Worm (Caenorhabditis elegans) whole organism, early embryonic: ENCODE measurements around the gene T04C12.8.

Experiments
- scrt-1 ChIP-seq: fragments of 200-800 bp; sonication (Bioruptor generic); IDR thresholded peaks from 2 replicates; pipeline ENCODE4 v1.3.6; 2022; ENCODE audit warnings: missing genetic modification characterization, missing compliant biosample characterization

The T04C12.8 gene

DNA sequence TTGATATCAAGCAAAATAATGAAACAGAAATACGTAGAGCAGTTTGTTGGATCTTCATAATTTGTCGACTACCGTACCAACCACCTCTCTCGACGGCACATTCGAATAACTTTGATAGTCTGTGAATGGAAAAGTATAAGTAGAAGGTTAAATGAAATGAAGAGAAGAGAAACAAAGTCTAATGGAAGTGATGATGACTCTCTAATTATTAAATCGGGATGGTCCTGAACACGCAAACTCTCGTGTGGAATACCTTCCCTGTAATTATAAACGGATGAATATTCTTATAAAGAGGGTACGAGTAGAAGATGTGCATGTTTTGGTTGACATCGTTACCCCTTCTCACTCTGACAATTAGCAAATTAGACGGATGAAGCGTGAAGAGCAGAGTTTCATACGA, 46.3 kb downstream of the T04C12.8 start, which contains the start of the genes C13G3.12 and hot-6:
C13G3.12 (minus strand) TSS at position 101 of the 400 bp plus-strand sequence.
hot-6 (minus strand) TSS at position 121 of the 400 bp plus-strand sequence.
- TF ChIP-seq scrt-1 (GFP tag; lab: Robert Waterston, UW): no peak
